Worm (Caenorhabditis elegans): ENCODE measurements around the gene let-2.

Gene let-2

ce11 chrX:16343885-16344640 lies 45.1 kb downstream of the let-2 start:
- no peak for TF ChIP-seq tbx-37 (GFP tag; conservative IDR thresholded peaks at IDR 0.05)
- TF ChIP-seq ceh-13 (GFP tag; optimal IDR thresholded peaks at IDR 0.05): no peak
- no peak for TF ChIP-seq hnd-1 (tag; optimal IDR thresholded peaks at IDR 0.05)

ce11 chrX:16342256-16342655 lies 46.9 kb downstream of the let-2 start:
- TF ChIP-seq hmbx-1 (tag; optimal IDR thresholded peaks at IDR 0.05) (no peak), aly-1 (tag; optimal IDR thresholded peaks at IDR 0.05) (no peak), flt-1 (GFP tag; IDR thresholded peaks at IDR 0.05) (no peak), ceh-36 (tag; optimal IDR thresholded peaks at IDR 0.05) (no peak), F13C5.2 (tag; optimal IDR thresholded peaks at IDR 0.05) (no peak), pes-1 (GFP tag; IDR thresholded peaks at IDR 0.05) (no peak), tra-4 (tag; optimal IDR thresholded peaks at IDR 0.05) (no peak), scrt-1 (GFP tag; IDR thresholded peaks at IDR 0.05) (no peak), B0310.2 (tag; optimal IDR thresholded peaks at IDR 0.05) (no peak), ama-1 (optimal IDR thresholded peaks at IDR 0.05) (no peak), ceh-13 (GFP tag; optimal IDR thresholded peaks at IDR 0.05) (no peak), ets-7 (tag; optimal IDR thresholded peaks at IDR 0.05) (no peak), hnd-1 (tag; optimal IDR thresholded peaks at IDR 0.05) (no peak), tbx-37 (GFP tag; conservative IDR thresholded peaks at IDR 0.05) (no peak), sea-1 (GFP tag; conservative IDR thresholded peaks at IDR 0.05) (no peak), tbx-11 (GFP tag; IDR thresholded peaks at IDR 0.05) (no peak), hmg-4 (GFP tag; optimal IDR thresholded peaks at IDR 0.05) (no peak)

- TF ChIP-seq tbx-37 (GFP tag; conservative IDR thresholded peaks at IDR 0.05) (no peak), F13C5.2 (tag; optimal IDR thresholded peaks at IDR 0.05) (no peak), ceh-36 (tag; optimal IDR thresholded peaks at IDR 0.05) (no peak), pes-1 (GFP tag; IDR thresholded peaks at IDR 0.05) (no peak), hmbx-1 (tag; optimal IDR thresholded peaks at IDR 0.05) (no peak), flt-1 (GFP tag; IDR thresholded peaks at IDR 0.05) (no peak), ama-1 (optimal IDR thresholded peaks at IDR 0.05) (no peak), ceh-13 (GFP tag; optimal IDR thresholded peaks at IDR 0.05) (no peak), scrt-1 (GFP tag; IDR thresholded peaks at IDR 0.05) (no peak), hmg-4 (GFP tag; optimal IDR thresholded peaks at IDR 0.05) (no peak), hnd-1 (tag; optimal IDR thresholded peaks at IDR 0.05) (no peak), tbx-11 (GFP tag; IDR thresholded peaks at IDR 0.05) (no peak)
Measured at ce11 chrX:16341838-16342237, 47.3 kb downstream of the let-2 start.

ce11 chrX:16339207-16339606 lies 49.9 kb downstream of the let-2 start:
- TF ChIP-seq pes-1 (GFP tag; IDR thresholded peaks at IDR 0.05): no peak
- no peak for TF ChIP-seq sea-1 (GFP tag; conservative IDR thresholded peaks at IDR 0.05)
- no peak for TF ChIP-seq B0310.2 (tag; optimal IDR thresholded peaks at IDR 0.05)
- no peak for TF ChIP-seq scrt-1 (GFP tag; IDR thresholded peaks at IDR 0.05)
- no peak for TF ChIP-seq hnd-1 (tag; optimal IDR thresholded peaks at IDR 0.05)
- TF ChIP-seq ceh-13 (GFP tag; optimal IDR thresholded peaks at IDR 0.05): no peak
- TF ChIP-seq tbx-37 (GFP tag; conservative IDR thresholded peaks at IDR 0.05): no peak
- no peak for TF ChIP-seq flt-1 (GFP tag; IDR thresholded peaks at IDR 0.05)
- no peak for TF ChIP-seq F13C5.2 (tag; optimal IDR thresholded peaks at IDR 0.05)
- no peak for TF ChIP-seq aly-1 (tag; optimal IDR thresholded peaks at IDR 0.05)
- no peak for TF ChIP-seq ama-1 (optimal IDR thresholded peaks at IDR 0.05)
- TF ChIP-seq hmg-4 (GFP tag; optimal IDR thresholded peaks at IDR 0.05): no peak
- TF ChIP-seq ceh-36 (tag; optimal IDR thresholded peaks at IDR 0.05): no peak
- TF ChIP-seq hmbx-1 (tag; optimal IDR thresholded peaks at IDR 0.05): no peak
- no peak for TF ChIP-seq tbx-11 (GFP tag; IDR thresholded peaks at IDR 0.05)

DNA sequence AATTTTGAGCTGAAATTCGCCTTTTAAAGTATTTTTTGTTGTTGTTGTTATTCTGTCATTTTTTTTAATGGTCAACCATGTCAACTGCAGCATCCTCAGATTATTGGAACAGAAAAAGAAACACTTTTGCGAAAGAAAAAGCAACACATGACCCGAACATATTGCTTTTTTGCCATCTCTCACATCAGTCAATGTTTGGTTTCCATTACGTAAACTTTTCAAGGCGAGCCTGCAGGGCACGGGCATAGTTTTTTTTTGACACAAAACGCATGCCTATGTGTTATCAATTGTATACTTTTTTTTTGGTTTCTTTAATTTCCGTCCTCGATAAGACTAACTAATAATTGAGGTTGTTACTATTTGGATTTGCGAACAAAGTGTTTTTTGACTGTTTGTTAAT lies 51.7 kb downstream of the let-2 start:
- TF ChIP-seq scrt-1 (GFP tag; IDR thresholded peaks at IDR 0.05): no peak
- TF ChIP-seq pes-1 (GFP tag; IDR thresholded peaks at IDR 0.05): no peak
- no peak for TF ChIP-seq ama-1 (optimal IDR thresholded peaks at IDR 0.05)
- TF ChIP-seq hnd-1 (tag; optimal IDR thresholded peaks at IDR 0.05): no peak
- no peak for TF ChIP-seq hmbx-1 (tag; optimal IDR thresholded peaks at IDR 0.05)
- TF ChIP-seq flt-1 (GFP tag; IDR thresholded peaks at IDR 0.05): no peak
- TF ChIP-seq ets-7 (tag; optimal IDR thresholded peaks at IDR 0.05): no peak
- no peak for TF ChIP-seq B0310.2 (tag; optimal IDR thresholded peaks at IDR 0.05)
- TF ChIP-seq sea-1 (GFP tag; conservative IDR thresholded peaks at IDR 0.05): no peak
- TF ChIP-seq tra-4 (tag; optimal IDR thresholded peaks at IDR 0.05): no peak
- TF ChIP-seq tbx-11 (GFP tag; IDR thresholded peaks at IDR 0.05): no peak
- no peak for TF ChIP-seq aly-1 (tag; optimal IDR thresholded peaks at IDR 0.05)
- TF ChIP-seq tbx-37 (GFP tag; conservative IDR thresholded peaks at IDR 0.05): no peak
- no peak for TF ChIP-seq F13C5.2 (tag; optimal IDR thresholded peaks at IDR 0.05)
- no peak for TF ChIP-seq hmg-4 (GFP tag; optimal IDR thresholded peaks at IDR 0.05)
- no peak for TF ChIP-seq ceh-36 (tag; optimal IDR thresholded peaks at IDR 0.05)
- no peak for TF ChIP-seq ceh-13 (GFP tag; optimal IDR thresholded peaks at IDR 0.05)

ce11 chrX:16336940-16337339 lies 52.2 kb downstream of the let-2 start:
- TF ChIP-seq hmbx-1 (tag; optimal IDR thresholded peaks at IDR 0.05): no peak
- TF ChIP-seq F13C5.2 (tag; optimal IDR thresholded peaks at IDR 0.05): no peak
- no peak for TF ChIP-seq tra-4 (tag; optimal IDR thresholded peaks at IDR 0.05)
- no peak for TF ChIP-seq ceh-13 (GFP tag; optimal IDR thresholded peaks at IDR 0.05)
- TF ChIP-seq hnd-1 (tag; optimal IDR thresholded peaks at IDR 0.05): no peak

ce11 chrX:16335396-16335795 lies 53.7 kb downstream of the let-2 start:
- no peak for TF ChIP-seq ceh-36 (tag; optimal IDR thresholded peaks at IDR 0.05)
- TF ChIP-seq ets-7 (tag; optimal IDR thresholded peaks at IDR 0.05): no peak
- TF ChIP-seq F13C5.2 (tag; optimal IDR thresholded peaks at IDR 0.05): no peak
- TF ChIP-seq ama-1 (optimal IDR thresholded peaks at IDR 0.05): no peak
